Fruit fly (Drosophila melanogaster) whole organism, embryonic: Measurements from ENCODE around the gene MESR3.

ENCODE experiments used
- Aef1 ChIP-seq: fragments of 200-800 bp; sonication (Bioruptor generic); IDR thresholded peaks from 3 replicates; pipeline ENCODE4 v1.3.6; 2022; ENCODE audit warnings: missing biosample characterization, missing genetic modification characterization
- BEAF-32 ChIP-seq: fragments of 200-800 bp; sonication (Bioruptor generic); optimal IDR thresholded peaks from 3 replicates; lab custom pipeline; 2017; ENCODE audit warnings: missing biosample characterization, missing genetic modification characterization, mild to moderate bottlenecking, moderate library complexity, missing genetic modification reagents
- CG10654 ChIP-seq: fragments of 200-800 bp; sonication (Bioruptor generic); optimal IDR thresholded peaks from 2 replicates; lab custom pipeline; 2016; ENCODE audit warnings: missing biosample characterization, missing genetic modification characterization
- CG11085 ChIP-seq: fragments of 200-800 bp; sonication (Bioruptor generic); IDR thresholded peaks from 2 replicates; pipeline ENCODE4 v1.3.6; 2022; ENCODE audit warnings: missing biosample characterization, missing genetic modification characterization
- CG11247 ChIP-seq: fragments of 200-800 bp; sonication (Bioruptor generic); IDR thresholded peaks from 2 replicates; pipeline ENCODE4 v1.3.6; 2022; ENCODE audit warnings: missing biosample characterization, missing genetic modification characterization
- CG12236 ChIP-seq: fragments of 200-800 bp; sonication (Bioruptor generic); optimal IDR thresholded peaks from 2 replicates; lab custom pipeline; 2016; ENCODE audit warnings: missing biosample characterization, missing genetic modification characterization
- CG1233 ChIP-seq: fragments of 200-800 bp; sonication (Bioruptor generic); optimal IDR thresholded peaks from 4 replicates; lab custom pipeline; 2018; ENCODE audit warnings: missing biosample characterization, mild to moderate bottlenecking, missing genetic modification characterization
- CG12391 ChIP-seq: fragments of 200-800 bp; sonication (Bioruptor generic); optimal IDR thresholded peaks from 3 replicates; lab custom pipeline; 2018; ENCODE audit warnings: missing biosample characterization, mild to moderate bottlenecking, missing genetic modification characterization, moderate library complexity
- CG12769 ChIP-seq: fragments of 200-800 bp; sonication (Bioruptor generic); optimal IDR thresholded peaks from 2 replicates; lab custom pipeline; 2019; ENCODE audit warnings: missing biosample characterization, mild to moderate bottlenecking, missing genetic modification characterization, moderate library complexity
- CG13287 ChIP-seq: fragments of 200-800 bp; sonication (Bioruptor generic); IDR thresholded peaks from 2 replicates; pipeline ENCODE4 v1.3.6; 2022; ENCODE audit warnings: missing biosample characterization, missing genetic modification characterization; ENCODE audit not compliant: partially characterized antibody
- CG14050 ChIP-seq: fragments of 200-800 bp; sonication (Bioruptor generic); IDR thresholded peaks from 3 replicates; pipeline ENCODE4 v1.3.6; 2022; ENCODE audit warnings: missing biosample characterization, missing genetic modification characterization
- CG15269 ChIP-seq: fragments of 200-800 bp; sonication (Bioruptor generic); optimal IDR thresholded peaks from 2 replicates; lab custom pipeline; 2018; ENCODE audit warnings: missing biosample characterization, mild to moderate bottlenecking, missing genetic modification characterization, moderate library complexity
- CG15479 ChIP-seq: fragments of 200-800 bp; sonication (Bioruptor generic); optimal IDR thresholded peaks from 3 replicates; lab custom pipeline; 2019; ENCODE audit warnings: missing biosample characterization, mild to moderate bottlenecking, missing genetic modification characterization, moderate library complexity
- CG18476 ChIP-seq: fragments of 200-800 bp; sonication (Bioruptor generic); optimal IDR thresholded peaks from 2 replicates; lab custom pipeline; 2016; ENCODE audit warnings: missing biosample characterization, mild to moderate bottlenecking, missing genetic modification characterization
- CG18764 ChIP-seq: fragments of 200-800 bp; sonication (Bioruptor generic); optimal IDR thresholded peaks from 3 replicates; lab custom pipeline; 2016; ENCODE audit warnings: missing biosample characterization, missing genetic modification characterization
- CG31441 ChIP-seq: fragments of 200-800 bp; sonication (Bioruptor generic); IDR thresholded peaks from 2 replicates; pipeline ENCODE4 v1.3.6; 2022; ENCODE audit warnings: missing biosample characterization, missing genetic modification characterization
- CG32772 ChIP-seq: fragments of 200-800 bp; sonication (Bioruptor generic); IDR thresholded peaks from 2 replicates; pipeline ENCODE4 v1.3.6; 2022; ENCODE audit warnings: missing biosample characterization, missing genetic modification characterization
- CG34422 ChIP-seq: fragments of 200-800 bp; sonication (Bioruptor generic); IDR thresholded peaks from 3 replicates; pipeline ENCODE4 v1.3.6; 2022; ENCODE audit warnings: missing biosample characterization, missing genetic modification characterization
- CG4820 ChIP-seq: fragments of 200-800 bp; sonication (Bioruptor generic); optimal IDR thresholded peaks from 3 replicates; lab custom pipeline; 2016; ENCODE audit warnings: missing biosample characterization, missing genetic modification characterization
- CG5245 ChIP-seq: fragments of 200-800 bp; sonication (Bioruptor generic); optimal IDR thresholded peaks from 3 replicates; lab custom pipeline; 2016; ENCODE audit warnings: missing biosample characterization, missing genetic modification characterization
- CG6654 ChIP-seq: fragments of 200-800 bp; sonication (Bioruptor generic); optimal IDR thresholded peaks from 2 replicates; lab custom pipeline; 2017; ENCODE audit warnings: missing biosample characterization, mild to moderate bottlenecking, missing genetic modification characterization
- CG6689 ChIP-seq: fragments of 200-800 bp; sonication (Bioruptor generic); IDR thresholded peaks from 2 replicates; pipeline ENCODE4 v1.3.6; 2022; ENCODE audit warnings: missing biosample characterization, missing genetic modification characterization
- CG8089 ChIP-seq: fragments of 200-800 bp; sonication (Bioruptor generic); optimal IDR thresholded peaks from 3 replicates; lab custom pipeline; 2016; ENCODE audit warnings: missing biosample characterization, missing genetic modification characterization
- CG8765 ChIP-seq: fragments of 200-800 bp; sonication (Bioruptor generic); IDR thresholded peaks from 2 replicates; pipeline ENCODE4 v1.3.6; 2022; ENCODE audit warnings: missing biosample characterization, missing genetic modification characterization
- CG8944 ChIP-seq: fragments of 200-800 bp; sonication (Bioruptor generic); optimal IDR thresholded peaks from 3 replicates; lab custom pipeline; 2016; ENCODE audit warnings: missing biosample characterization, missing genetic modification characterization
- CG9932 ChIP-seq: fragments of 200-800 bp; sonication (Bioruptor generic); IDR thresholded peaks from 2 replicates; pipeline ENCODE4 v1.3.6; 2022; ENCODE audit warnings: missing biosample characterization, missing genetic modification characterization
- CkIIα-i1 ChIP-seq: fragments of 200-800 bp; sonication (Bioruptor generic); IDR thresholded peaks from 2 replicates; pipeline ENCODE4 v1.3.6; 2022; ENCODE audit warnings: missing biosample characterization, missing genetic modification characterization
- HmgZ ChIP-seq: fragments of 200-800 bp; sonication (Bioruptor generic); optimal IDR thresholded peaks from 2 replicates; lab custom pipeline; 2018; ENCODE audit warnings: missing biosample characterization, mild to moderate bottlenecking, missing genetic modification characterization
- Meics ChIP-seq: fragments of 200-800 bp; sonication (Bioruptor generic); optimal IDR thresholded peaks from 2 replicates; lab custom pipeline; 2017; ENCODE audit warnings: missing biosample characterization, mild to moderate bottlenecking, missing genetic modification characterization
- NK7.1 ChIP-seq: fragments of 200-800 bp; sonication (Bioruptor generic); optimal IDR thresholded peaks from 3 replicates; lab custom pipeline; 2016; ENCODE audit warnings: missing biosample characterization, missing genetic modification characterization
- Nf-YC ChIP-seq: fragments of 200-800 bp; optimal IDR thresholded peaks from 3 replicates; lab custom pipeline; 2019; ENCODE audit warnings: missing biosample characterization, mild to moderate bottlenecking, missing genetic modification characterization, moderate library complexity
- Vsx1 ChIP-seq: fragments of 200-800 bp; sonication (Bioruptor generic); optimal IDR thresholded peaks from 2 replicates; lab custom pipeline; 2017; ENCODE audit warnings: missing biosample characterization, mild to moderate bottlenecking, missing genetic modification characterization, missing genetic modification reagents
- ap ChIP-seq: fragments of 200-800 bp; sonication (Bioruptor generic); IDR thresholded peaks from 2 replicates; pipeline ENCODE4 v1.3.6; 2022; ENCODE audit warnings: missing biosample characterization, missing genetic modification characterization
- ase ChIP-seq: fragments of 200-800 bp; sonication (Bioruptor generic); IDR thresholded peaks from 3 replicates; pipeline ENCODE4 v1.3.6; 2022; ENCODE audit warnings: missing biosample characterization, missing genetic modification characterization
- bcd ChIP-seq: fragments of 200-800 bp; sonication (Bioruptor generic); optimal IDR thresholded peaks from 2 replicates; lab custom pipeline; 2017; ENCODE audit warnings: missing biosample characterization, mild to moderate bottlenecking, missing genetic modification characterization
- br ChIP-seq: fragments of >200 bp; optimal IDR thresholded peaks from 2 replicates; lab custom pipeline; 2017
- cg ChIP-seq: fragments of 200-800 bp; sonication (Bioruptor generic); optimal IDR thresholded peaks from 3 replicates; lab custom pipeline; 2019; ENCODE audit warnings: missing biosample characterization, mild to moderate bottlenecking, missing genetic modification characterization, moderate library complexity
- chif ChIP-seq, 2 experiments: fragments of 200-800 bp; sonication (Bioruptor generic); optimal IDR thresholded peaks; 3 replicates each; lab custom pipeline; 2016; ENCODE audit warnings: missing biosample characterization in 2 of 2, missing genetic modification characterization in 2 of 2
- crc ChIP-seq: fragments of 200-800 bp; sonication (Bioruptor generic); optimal IDR thresholded peaks from 2 replicates; lab custom pipeline; 2016; ENCODE audit warnings: missing biosample characterization, missing genetic modification characterization
- ewg ChIP-seq: fragments of 200-800 bp; sonication (Bioruptor generic); optimal IDR thresholded peaks from 3 replicates; lab custom pipeline; 2017; ENCODE audit warnings: mild to moderate bottlenecking, missing biosample characterization, missing genetic modification reagents, missing genetic modification characterization
- insv ChIP-seq, 2 experiments: fragments of 200-800 bp; sonication (Bioruptor generic); optimal IDR thresholded peaks; 3 replicates each; lab custom pipeline; 2016 to 2018; ENCODE audit warnings: missing biosample characterization in 2 of 2, missing genetic modification characterization in 2 of 2
- kni ChIP-seq: fragments of 200-800 bp; sonication (Bioruptor generic); optimal IDR thresholded peaks from 3 replicates; lab custom pipeline; 2017; ENCODE audit warnings: mild to moderate bottlenecking, missing biosample characterization, missing genetic modification reagents, missing genetic modification characterization
- mam ChIP-seq: fragments of 200-800 bp; sonication (Bioruptor generic); optimal IDR thresholded peaks from 3 replicates; lab custom pipeline; 2016; ENCODE audit warnings: missing biosample characterization, missing genetic modification characterization
- nerfin-2 ChIP-seq: fragments of 200-800 bp; sonication (Bioruptor generic); IDR thresholded peaks from 2 replicates; pipeline ENCODE4 v1.3.6; 2022; ENCODE audit warnings: missing biosample characterization, missing genetic modification characterization; ENCODE audit not compliant: partially characterized antibody
- org-1 ChIP-seq: fragments of 200-800 bp; sonication (Bioruptor generic); optimal IDR thresholded peaks from 2 replicates; lab custom pipeline; 2017; ENCODE audit warnings: missing biosample characterization, missing genetic modification characterization
- pan ChIP-seq, 4 experiments: fragments of >200 bp in 3 of 4; fragments of 200-800 bp in 1 of 4; sonication (Bioruptor generic) in 1 of 4; optimal IDR thresholded peaks in 3 of 4; IDR thresholded peaks in 1 of 4; 2 replicates each; pipeline versions ENCODE4 v1.3.6 to Lab custom; 2017 to 2022; ENCODE audit warnings: missing biosample characterization in 2 of 4, missing genetic modification characterization in 2 of 4, mixed read lengths in 1 of 4
- salm ChIP-seq: fragments of 200-800 bp; sonication (Bioruptor generic); optimal IDR thresholded peaks from 2 replicates; lab custom pipeline; 2018; ENCODE audit warnings: missing biosample characterization, mild to moderate bottlenecking, missing genetic modification characterization
- seq ChIP-seq: fragments of 200-800 bp; sonication (Bioruptor generic); IDR thresholded peaks from 2 replicates; pipeline ENCODE4 v1.3.6; 2022; ENCODE audit warnings: missing biosample characterization, missing genetic modification characterization
- sna ChIP-seq: fragments of 200-800 bp; sonication (Bioruptor generic); IDR thresholded peaks from 2 replicates; pipeline ENCODE4 v1.3.6; 2022; ENCODE audit warnings: missing biosample characterization, missing genetic modification characterization; ENCODE audit not compliant: partially characterized antibody
- sr ChIP-seq: fragments of 200-800 bp; sonication (Bioruptor generic); IDR thresholded peaks from 3 replicates; pipeline ENCODE4 v1.3.6; 2022; ENCODE audit warnings: missing biosample characterization, missing genetic modification characterization
- tgo ChIP-seq: fragments of 200-800 bp; sonication (Bioruptor generic); IDR thresholded peaks from 3 replicates; pipeline ENCODE4 v1.3.6; 2022; ENCODE audit warnings: missing biosample characterization, missing genetic modification characterization

MESR3 gene

dm6 chr2L:18705617-18706046 lies 88.6 kb downstream of the MESR3 start, which contains the start of gene Jwa (continued):
- TF ChIP-seq sna (GFP tag; lab: Robert Waterston, UW) (peak; percentile 100), CG15479 (no peak), CG9932 (GFP tag; lab: Robert Waterston, UW) (peak; percentile 98), chif (GFP tag; optimal IDR thresholded peaks at IDR 0.05; lab: Kevin White, UChicago) (peak; percentile 94), CG14050 (GFP tag; lab: Robert Waterston, UW) (peak; percentile 90), crc (peak; percentile 79), CG4820 (GFP tag; lab: Kevin White, UChicago) (peak; percentile 74), CG8089 (GFP tag; lab: Kevin White, UChicago) (peak; percentile 85), Vsx1 (GFP tag; lab: Kevin White, UChicago) (peak; percentile 81), NK7.1 (GFP tag; lab: Kevin White, UChicago) (peak; percentile 82), pan (optimal IDR thresholded peaks at IDR 0.05; lab: Kevin White, UChicago) (no peak), pan (GFP tag; optimal IDR thresholded peaks at IDR 0.05 in 1 of 2, IDR thresholded peaks at IDR 0.05 in 1 of 2) (peak in 1 of 2 experiments; percentile 87), mam (GFP tag; lab: Kevin White, UChicago) (peak; percentile 93), ase (GFP tag; lab: Robert Waterston, UW) (peak; percentile 66; the same call in 2 of the 3 replicates), CG12236 (GFP tag; lab: Kevin White, UChicago) (peak; percentile 79), CG18476 (GFP tag; lab: Kevin White, UChicago) (peak; percentile 79), ewg (GFP tag; lab: Kevin White, UChicago) (peak; percentile 84), tgo (GFP tag; lab: Robert Waterston, UW) (peak; percentile 91), insv (GFP tag; optimal IDR thresholded peaks at IDR 0.05; lab: Kevin White, UChicago) (peak in 1 of 2 experiments; percentile 46), CG12391 (tag; lab: Kevin White, UChicago) (peak; percentile 98), Meics (GFP tag; lab: Kevin White, UChicago) (peak; percentile 80), CG31441 (GFP tag; lab: Robert Waterston, UW) (peak; percentile 75), CG1233 (GFP tag; lab: Kevin White, UChicago) (peak; percentile 62), Aef1 (peak; percentile 91), seq (peak; percentile 83), nerfin-2 (GFP tag; lab: Robert Waterston, UW) (peak; percentile 95), br (lab: Kevin White, UChicago) (no peak), CG34422 (peak; percentile 93), kni (GFP tag; lab: Kevin White, UChicago) (peak; percentile 30), BEAF-32 (GFP tag; lab: Kevin White, UChicago) (peak; percentile 98), CG10654 (GFP tag; lab: Kevin White, UChicago) (peak; percentile 91), sr (GFP tag; lab: Robert Waterston, UW) (peak; percentile 76; the same call in 2 of the 3 replicates), CG32772 (GFP tag; lab: Robert Waterston, UW) (peak; percentile 88), HmgZ (tag; lab: Kevin White, UChicago) (peak; percentile 97), salm (tag; lab: Kevin White, UChicago) (peak; percentile 88), CG5245 (GFP tag; lab: Kevin White, UChicago) (peak; percentile 62), CG11247 (GFP tag; lab: Robert Waterston, UW) (peak; percentile 87), CG6689 (GFP tag; lab: Robert Waterston, UW) (peak; percentile 90), org-1 (GFP tag; lab: Kevin White, UChicago) (peak; percentile 87), CG8765 (GFP tag; lab: Robert Waterston, UW) (peak; percentile 92), bcd (peak; percentile 78), CG6654 (GFP tag; lab: Kevin White, UChicago) (peak; percentile 37), CkIIα-i1 (no peak), CG15269 (tag; lab: Kevin White, UChicago) (peak; percentile 81), CG18764 (GFP tag; lab: Kevin White, UChicago) (peak; percentile 78), CG13287 (peak; percentile 100), Nf-YC (tag; lab: Kevin White, UChicago) (peak; percentile 74), CG11085 (GFP tag; lab: Robert Waterston, UW) (peak; percentile 90), cg (no peak), CG12769 (tag; lab: Kevin White, UChicago) (peak; percentile 84), ap (peak; percentile 94), CG8944 (GFP tag; lab: Kevin White, UChicago) (peak; percentile 94)
